Fruit fly (Drosophila melanogaster) whole organism, embryonic: ENCODE measurements around the gene Lcch3.

Experiments used
- BEAF-32 ChIP-seq: fragments of 200-800 bp; sonication (Bioruptor generic); optimal IDR thresholded peaks from 3 replicates; lab custom pipeline; 2017; ENCODE audit warnings: missing biosample characterization, missing genetic modification characterization, mild to moderate bottlenecking, moderate library complexity, missing genetic modification reagents
- CG10366 ChIP-seq: fragments of 200-800 bp; sonication (Bioruptor generic); IDR thresholded peaks from 2 replicates; pipeline ENCODE4 v1.3.6; 2022; ENCODE audit warnings: missing biosample characterization, missing genetic modification characterization
- CG12155 ChIP-seq: fragments of 200-800 bp; sonication (Bioruptor generic); optimal IDR thresholded peaks from 3 replicates; lab custom pipeline; 2016; ENCODE audit warnings: missing biosample characterization, missing genetic modification characterization
- CG12219 ChIP-seq: fragments of 200-800 bp; sonication (Bioruptor generic); optimal IDR thresholded peaks from 3 replicates; lab custom pipeline; 2018; ENCODE audit warnings: missing biosample characterization, mild to moderate bottlenecking, missing genetic modification characterization
- CG14014 ChIP-seq: fragments of 200-800 bp; sonication (Bioruptor generic); IDR thresholded peaks from 2 replicates; pipeline ENCODE4 v1.3.6; 2022; ENCODE audit warnings: missing biosample characterization, missing genetic modification characterization
- CG14710 ChIP-seq: fragments of 200-800 bp; sonication (Bioruptor generic); optimal IDR thresholded peaks from 3 replicates; lab custom pipeline; 2019; ENCODE audit warnings: missing biosample characterization, mild to moderate bottlenecking, missing genetic modification characterization, moderate library complexity
- CG15696 ChIP-seq: fragments of 200-800 bp; sonication (Bioruptor generic); optimal IDR thresholded peaks from 2 replicates; lab custom pipeline; 2019; ENCODE audit warnings: missing biosample characterization, mild to moderate bottlenecking, missing genetic modification characterization, moderate library complexity
- CG1832 ChIP-seq: fragments of 200-800 bp; sonication (Bioruptor generic); optimal IDR thresholded peaks from 2 replicates; lab custom pipeline; 2017; ENCODE audit warnings: missing biosample characterization, mild to moderate bottlenecking, missing genetic modification characterization, inconsistent platforms
- CG18476 ChIP-seq: fragments of 200-800 bp; sonication (Bioruptor generic); optimal IDR thresholded peaks from 2 replicates; lab custom pipeline; 2016; ENCODE audit warnings: missing biosample characterization, mild to moderate bottlenecking, missing genetic modification characterization
- CG18764 ChIP-seq: fragments of 200-800 bp; sonication (Bioruptor generic); optimal IDR thresholded peaks from 3 replicates; lab custom pipeline; 2016; ENCODE audit warnings: missing biosample characterization, missing genetic modification characterization
- CG3407 ChIP-seq: fragments of 200-800 bp; sonication (Bioruptor generic); optimal IDR thresholded peaks from 2 replicates; lab custom pipeline; 2018; ENCODE audit warnings: missing biosample characterization, mild to moderate bottlenecking, missing genetic modification characterization
- CG6854 ChIP-seq: fragments of 200-800 bp; sonication (Bioruptor generic); optimal IDR thresholded peaks from 3 replicates; lab custom pipeline; 2017; ENCODE audit warnings: missing biosample characterization, mild to moderate bottlenecking, missing genetic modification characterization
- CG7271 ChIP-seq: fragments of 200-800 bp; sonication (Bioruptor generic); optimal IDR thresholded peaks from 2 replicates; lab custom pipeline; 2018; ENCODE audit warnings: missing biosample characterization, mild to moderate bottlenecking, missing genetic modification characterization, moderate library complexity
- CG7745 ChIP-seq: fragments of 200-800 bp; sonication (Bioruptor generic); optimal IDR thresholded peaks from 2 replicates; lab custom pipeline; 2018; ENCODE audit warnings: missing biosample characterization, mild to moderate bottlenecking, missing genetic modification characterization, moderate library complexity
- D19A ChIP-seq: fragments of 200-800 bp; optimal IDR thresholded peaks from 3 replicates; lab custom pipeline; 2019; ENCODE audit warnings: missing biosample characterization, mild to moderate bottlenecking, missing genetic modification characterization, moderate library complexity
- Dfd ChIP-seq, 2 experiments: fragments of >200 bp; optimal IDR thresholded peaks; 2 replicates each; lab custom pipeline; 2017; ENCODE audit warnings: missing biosample characterization in 2 of 2, missing genetic modification characterization in 2 of 2
- Eip74EF ChIP-seq, 2 experiments: fragments of 200-800 bp in 1 of 2; fragments of >200 bp in 1 of 2; sonication (Bioruptor generic) in 1 of 2; optimal IDR thresholded peaks; 2 replicates each; lab custom pipeline; 2017 to 2019; ENCODE audit warnings: missing biosample characterization in 2 of 2, missing genetic modification characterization in 2 of 2, mild to moderate bottlenecking in 1 of 2, moderate library complexity in 1 of 2
- Myb ChIP-seq: fragments of 200-800 bp; sonication (Bioruptor generic); optimal IDR thresholded peaks from 2 replicates; lab custom pipeline; 2016; ENCODE audit warnings: missing biosample characterization, missing genetic modification characterization
- Pdp1 ChIP-seq, 2 experiments: fragments of 200-800 bp; sonication (Bioruptor generic); optimal IDR thresholded peaks; 3 replicates each; lab custom pipeline; 2016; ENCODE audit warnings: missing biosample characterization in 2 of 2, missing genetic modification characterization in 2 of 2, mild to moderate bottlenecking in 1 of 2, moderate library complexity in 1 of 2
- Vsx1 ChIP-seq: fragments of 200-800 bp; sonication (Bioruptor generic); optimal IDR thresholded peaks from 2 replicates; lab custom pipeline; 2017; ENCODE audit warnings: missing biosample characterization, mild to moderate bottlenecking, missing genetic modification characterization, missing genetic modification reagents
- Xrp1 ChIP-seq: fragments of 200-800 bp; sonication (Bioruptor generic); IDR thresholded peaks from 2 replicates; pipeline ENCODE4 v1.3.6; 2022; ENCODE audit warnings: missing biosample characterization, missing genetic modification characterization
- aop ChIP-seq: fragments of 200-800 bp; sonication (Bioruptor generic); IDR thresholded peaks from 2 replicates; pipeline ENCODE4 v1.3.6; 2022; ENCODE audit warnings: missing biosample characterization, missing genetic modification characterization
- cato ChIP-seq: fragments of 200-800 bp; sonication (Bioruptor generic); optimal IDR thresholded peaks from 2 replicates; lab custom pipeline; 2016; ENCODE audit warnings: missing biosample characterization, missing genetic modification characterization, borderline replicate concordance
- cg ChIP-seq: fragments of 200-800 bp; sonication (Bioruptor generic); optimal IDR thresholded peaks from 3 replicates; lab custom pipeline; 2019; ENCODE audit warnings: missing biosample characterization, mild to moderate bottlenecking, missing genetic modification characterization, moderate library complexity
- danr ChIP-seq: fragments of 200-800 bp; sonication (Bioruptor generic); IDR thresholded peaks from 2 replicates; pipeline ENCODE4 v1.3.6; 2022; ENCODE audit warnings: missing biosample characterization, missing genetic modification characterization
- emc ChIP-seq: fragments of 200-800 bp; sonication (Bioruptor generic); optimal IDR thresholded peaks from 2 replicates; lab custom pipeline; 2016; ENCODE audit warnings: missing biosample characterization, missing genetic modification characterization
- esg ChIP-seq: fragments of 200-800 bp; sonication (Bioruptor generic); conservative IDR thresholded peaks from 2 replicates; pipeline ENCODE4 v1.3.6; 2022; ENCODE audit warnings: missing biosample characterization, missing genetic modification characterization
- eve ChIP-seq, 2 experiments: fragments of >200 bp; optimal IDR thresholded peaks; 2 replicates each; lab custom pipeline; 2017; ENCODE audit warnings: missing biosample characterization in 2 of 2, missing genetic modification characterization in 2 of 2
- fru ChIP-seq: fragments of >200 bp; optimal IDR thresholded peaks from 2 replicates; lab custom pipeline; 2017
- fu2 ChIP-seq: fragments of 200-800 bp; sonication (Bioruptor generic); optimal IDR thresholded peaks from 2 replicates; lab custom pipeline; 2016; ENCODE audit warnings: missing biosample characterization, missing genetic modification characterization
- her ChIP-seq: fragments of 200-800 bp; sonication (Bioruptor generic); optimal IDR thresholded peaks from 2 replicates; lab custom pipeline; 2016; ENCODE audit warnings: missing biosample characterization, missing genetic modification characterization
- hkb ChIP-seq, 2 experiments: fragments of 200-800 bp in 1 of 2; fragments of >200 bp in 1 of 2; sonication (Bioruptor generic) in 1 of 2; IDR thresholded peaks in 1 of 2; optimal IDR thresholded peaks in 1 of 2; 2 replicates each; pipeline versions ENCODE4 v1.3.6 to Lab custom; 2017 to 2022; ENCODE audit warnings: missing biosample characterization in 1 of 2, missing genetic modification characterization in 1 of 2
- mld ChIP-seq: fragments of 200-800 bp; sonication (Bioruptor generic); IDR thresholded peaks from 3 replicates; pipeline ENCODE4 v1.3.6; 2022; ENCODE audit warnings: missing biosample characterization, missing genetic modification characterization; ENCODE audit not compliant: partially characterized antibody
- nau ChIP-seq: fragments of 200-800 bp; sonication (Bioruptor generic); optimal IDR thresholded peaks from 3 replicates; lab custom pipeline; 2017; ENCODE audit warnings: missing biosample characterization, mild to moderate bottlenecking, missing genetic modification characterization, missing genetic modification reagents
- p53 ChIP-seq: fragments of 200-800 bp; sonication (Bioruptor generic); optimal IDR thresholded peaks from 2 replicates; lab custom pipeline; 2016; ENCODE audit warnings: missing biosample characterization, missing genetic modification characterization
- pita ChIP-seq: fragments of 200-800 bp; sonication (Bioruptor generic); optimal IDR thresholded peaks from 2 replicates; lab custom pipeline; 2017; ENCODE audit warnings: missing biosample characterization, mild to moderate bottlenecking, missing genetic modification characterization
- pnt ChIP-seq: fragments of 200-800 bp; sonication (Bioruptor generic); optimal IDR thresholded peaks from 3 replicates; lab custom pipeline; 2016; ENCODE audit warnings: missing biosample characterization, missing genetic modification characterization
- row ChIP-seq: fragments of 200-800 bp; sonication (Bioruptor generic); IDR thresholded peaks from 3 replicates; pipeline ENCODE4 v1.3.6; 2022; ENCODE audit warnings: missing biosample characterization, missing genetic modification characterization
- sr ChIP-seq: fragments of 200-800 bp; sonication (Bioruptor generic); IDR thresholded peaks from 3 replicates; pipeline ENCODE4 v1.3.6; 2022; ENCODE audit warnings: missing biosample characterization, missing genetic modification characterization
- wdn ChIP-seq: fragments of 200-800 bp; sonication (Bioruptor generic); IDR thresholded peaks from 2 replicates; pipeline ENCODE4 v1.3.6; 2022; ENCODE audit warnings: missing biosample characterization, missing genetic modification characterization
- zen ChIP-seq: fragments of 200-800 bp; sonication (Bioruptor generic); optimal IDR thresholded peaks from 3 replicates; lab custom pipeline; 2018; ENCODE audit warnings: missing biosample characterization, mild to moderate bottlenecking, missing genetic modification characterization, moderate library complexity

Gene Lcch3

DNA sequence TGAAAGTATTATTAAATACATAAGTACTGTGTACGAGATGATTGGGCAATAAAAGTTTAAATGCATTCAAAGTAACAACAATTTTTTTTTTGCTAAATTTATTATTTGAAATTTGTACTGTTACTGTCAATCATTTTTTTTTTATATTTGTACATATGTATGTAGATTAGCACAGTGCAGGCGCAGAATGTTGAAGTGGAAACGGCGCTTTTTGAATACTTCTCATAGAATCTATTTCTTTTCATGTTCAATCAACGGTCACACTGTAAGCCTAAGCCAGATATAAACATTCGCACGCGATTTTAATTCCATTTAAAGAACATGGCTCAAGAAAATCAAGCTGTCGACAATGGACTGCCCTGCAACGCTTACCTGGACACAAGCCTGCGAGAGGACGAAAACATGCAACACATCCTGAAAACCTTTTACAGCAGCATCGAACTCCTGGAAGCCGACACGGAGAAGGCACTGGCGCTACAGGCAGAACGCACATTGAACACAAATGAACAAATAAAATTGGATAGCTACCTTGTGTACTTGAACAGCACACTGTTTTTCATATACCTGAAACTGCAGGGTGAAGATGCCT is 19.9 kb downstream of the Lcch3 start, which contains the start of gene Rrp47 (continued):
- TF ChIP-seq sr (GFP tag; lab: Robert Waterston, UW) (no peak), Dfd (GFP tag; optimal IDR thresholded peaks at IDR 0.05; lab: Kevin White, UChicago) (no peak), CG12219 (GFP tag; lab: Kevin White, UChicago) (no peak), fu2 (GFP tag; lab: Kevin White, UChicago) (no peak), eve (GFP tag; optimal IDR thresholded peaks at IDR 0.05; lab: Kevin White, UChicago) (no peak), hkb (optimal IDR thresholded peaks at IDR 0.05; lab: Kevin White, UChicago) (no peak), hkb (GFP tag; IDR thresholded peaks at IDR 0.05; lab: Robert Waterston, UW) (0 out of 2 replicates have a peak, but pooled peaks have one; percentile 16), Xrp1 (GFP tag; lab: Robert Waterston, UW) (no peak), CG18476 (GFP tag; lab: Kevin White, UChicago) (no peak), p53 (GFP tag; lab: Kevin White, UChicago) (no peak), aop (no peak), her (GFP tag; lab: Kevin White, UChicago) (peak; percentile 58), esg (GFP tag; lab: Robert Waterston, UW) (no peak), nau (GFP tag; lab: Kevin White, UChicago) (no peak), CG3407 (GFP tag; lab: Kevin White, UChicago) (no peak), CG12155 (GFP tag; lab: Kevin White, UChicago) (no peak), CG15696 (tag; lab: Kevin White, UChicago) (no peak), CG7271 (tag; lab: Kevin White, UChicago) (no peak), Vsx1 (no peak), pnt (GFP tag; lab: Kevin White, UChicago) (no peak), emc (no peak), CG14710 (tag; lab: Kevin White, UChicago) (peak; percentile 6), CG14014 (GFP tag; lab: Robert Waterston, UW) (no peak), cato (no peak), D19A (tag; lab: Kevin White, UChicago) (peak; percentile 8), Myb (GFP tag; lab: Kevin White, UChicago) (peak; percentile 4), danr (no peak), pita (GFP tag; lab: Kevin White, UChicago) (no peak), zen (peak; percentile 10), BEAF-32 (peak; percentile 31), fru (lab: Kevin White, UChicago) (no peak), wdn (no peak), row (GFP tag; lab: Robert Waterston, UW) (peak; percentile 54; the same call in 2 of the 3 replicates), cg (GFP tag; lab: Kevin White, UChicago) (no peak), CG18764 (no peak), CG1832 (GFP tag; lab: Kevin White, UChicago) (no peak), Eip74EF (GFP tag; optimal IDR thresholded peaks at IDR 0.05; lab: Kevin White, UChicago) (no peak), mld (no peak), CG10366 (no peak), CG6854 (GFP tag; lab: Kevin White, UChicago) (no peak)

DNA sequence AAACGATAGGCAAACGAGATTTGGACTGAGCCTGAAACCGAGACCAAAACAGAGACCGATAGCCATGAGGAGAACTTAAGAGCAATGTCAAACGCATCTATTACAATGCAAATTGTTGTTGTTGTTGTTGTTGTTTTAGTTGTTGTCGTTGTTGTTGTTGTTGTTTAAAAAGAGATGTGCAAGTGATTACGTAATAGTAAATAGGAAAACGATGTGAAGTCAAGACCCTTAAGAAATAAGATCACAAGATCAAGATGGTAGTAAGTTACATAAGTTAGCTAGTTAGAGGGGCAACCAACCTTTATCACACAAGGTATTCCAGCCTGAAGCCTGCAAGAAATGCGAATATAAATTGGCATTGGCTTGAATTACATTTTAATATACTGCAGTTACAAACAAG is 25.2 kb downstream of the Lcch3 start:
- TF ChIP-seq Pdp1 (GFP tag; optimal IDR thresholded peaks at IDR 0.05; lab: Kevin White, UChicago) (peak in 1 of 2 experiments; percentile 93), CG7745 (tag; lab: Kevin White, UChicago) (no peak)
